Fruit fly (Drosophila melanogaster) whole organism, embryonic: ENCODE measurements around the gene CG13842.

Experiments used
- ATbp ChIP-seq: fragments of 200-800 bp; sonication (Bioruptor generic); optimal IDR thresholded peaks from 2 replicates; lab custom pipeline; 2017; ENCODE audit warnings: missing biosample characterization, mild to moderate bottlenecking, missing genetic modification characterization, missing genetic modification reagents
- Awh ChIP-seq: fragments of 200-800 bp; sonication (Bioruptor generic); IDR thresholded peaks from 2 replicates; pipeline ENCODE4, ENCODE4 v1.3.6; 2022; ENCODE audit warnings: missing biosample characterization, missing genetic modification characterization
- B-H2 ChIP-seq: fragments of 200-800 bp; sonication (Bioruptor generic); optimal IDR thresholded peaks from 2 replicates; lab custom pipeline; 2018; ENCODE audit warnings: missing biosample characterization, mild to moderate bottlenecking, missing genetic modification characterization
- CG1024 ChIP-seq: fragments of 200-800 bp; sonication (Bioruptor generic); IDR thresholded peaks from 2 replicates; pipeline ENCODE4 v1.3.6; 2022; ENCODE audit warnings: missing biosample characterization, missing genetic modification characterization
- CG10321 ChIP-seq: fragments of 200-800 bp; sonication (Bioruptor generic); IDR thresholded peaks from 2 replicates; pipeline ENCODE4 v1.3.6; 2022; ENCODE audit warnings: missing biosample characterization, missing genetic modification characterization
- CG12071 ChIP-seq: fragments of 200-800 bp; sonication (Bioruptor generic); optimal IDR thresholded peaks from 3 replicates; lab custom pipeline; 2018; ENCODE audit warnings: missing biosample characterization, mild to moderate bottlenecking, missing genetic modification characterization
- CG12236 ChIP-seq: fragments of 200-800 bp; sonication (Bioruptor generic); optimal IDR thresholded peaks from 2 replicates; lab custom pipeline; 2016; ENCODE audit warnings: missing biosample characterization, missing genetic modification characterization
- CG13424 ChIP-seq: fragments of 200-800 bp; sonication (Bioruptor generic); optimal IDR thresholded peaks from 2 replicates; lab custom pipeline; 2019; ENCODE audit warnings: missing biosample characterization, mild to moderate bottlenecking, missing genetic modification characterization, moderate library complexity
- CG13775 ChIP-seq: fragments of 200-800 bp; sonication (Bioruptor generic); optimal IDR thresholded peaks from 3 replicates; lab custom pipeline; 2017; ENCODE audit warnings: missing biosample characterization, mild to moderate bottlenecking, missing genetic modification characterization
- CG14014 ChIP-seq: fragments of 200-800 bp; sonication (Bioruptor generic); IDR thresholded peaks from 2 replicates; pipeline ENCODE4 v1.3.6; 2022; ENCODE audit warnings: missing biosample characterization, missing genetic modification characterization
- CG15011 ChIP-seq: fragments of 200-800 bp; sonication (Bioruptor generic); optimal IDR thresholded peaks from 3 replicates; lab custom pipeline; 2018; ENCODE audit warnings: missing biosample characterization, mild to moderate bottlenecking, missing genetic modification characterization
- CG1529 ChIP-seq: fragments of 200-800 bp; sonication (Bioruptor generic); optimal IDR thresholded peaks from 3 replicates; lab custom pipeline; 2018; ENCODE audit warnings: missing biosample characterization, missing genetic modification characterization
- CG15479 ChIP-seq: fragments of 200-800 bp; sonication (Bioruptor generic); optimal IDR thresholded peaks from 3 replicates; lab custom pipeline; 2019; ENCODE audit warnings: missing biosample characterization, mild to moderate bottlenecking, missing genetic modification characterization, moderate library complexity
- CG1792 ChIP-seq: fragments of 200-800 bp; sonication (Bioruptor generic); optimal IDR thresholded peaks from 2 replicates; lab custom pipeline; 2016; ENCODE audit warnings: missing biosample characterization, missing genetic modification characterization
- CG18619 ChIP-seq: fragments of 200-800 bp; sonication (Bioruptor generic); optimal IDR thresholded peaks from 3 replicates; lab custom pipeline; 2017; ENCODE audit warnings: missing biosample characterization, mild to moderate bottlenecking, missing genetic modification characterization
- CG2199 ChIP-seq: fragments of 200-800 bp; sonication (Bioruptor generic); IDR thresholded peaks from 3 replicates; pipeline ENCODE4 v1.3.6; 2022; ENCODE audit warnings: missing biosample characterization, missing genetic modification characterization
- CG2678 ChIP-seq: fragments of 200-800 bp; sonication (Bioruptor generic); optimal IDR thresholded peaks from 3 replicates; lab custom pipeline; 2019; ENCODE audit warnings: missing biosample characterization, mild to moderate bottlenecking, missing genetic modification characterization, moderate library complexity
- CG33557 ChIP-seq: fragments of 200-800 bp; sonication (Bioruptor generic); optimal IDR thresholded peaks from 2 replicates; lab custom pipeline; 2019; ENCODE audit warnings: missing biosample characterization, mild to moderate bottlenecking, missing genetic modification characterization, moderate library complexity
- CG3995 ChIP-seq: fragments of 200-800 bp; sonication (Bioruptor generic); optimal IDR thresholded peaks from 3 replicates; lab custom pipeline; 2016; ENCODE audit warnings: missing biosample characterization, missing genetic modification characterization
- CG5180 ChIP-seq: fragments of 200-800 bp; sonication (Bioruptor generic); optimal IDR thresholded peaks from 3 replicates; lab custom pipeline; 2017; ENCODE audit warnings: missing biosample characterization, missing genetic modification characterization, mild to moderate bottlenecking, moderate library complexity, missing genetic modification reagents
- CG6654 ChIP-seq: fragments of 200-800 bp; sonication (Bioruptor generic); optimal IDR thresholded peaks from 2 replicates; lab custom pipeline; 2017; ENCODE audit warnings: missing biosample characterization, mild to moderate bottlenecking, missing genetic modification characterization
- CG7786 ChIP-seq: fragments of 200-800 bp; sonication (Bioruptor generic); optimal IDR thresholded peaks from 2 replicates; lab custom pipeline; 2016; ENCODE audit warnings: missing biosample characterization, missing genetic modification characterization
- CG8478 ChIP-seq: fragments of >200 bp; optimal IDR thresholded peaks from 2 replicates; lab custom pipeline; 2018
- Camta ChIP-seq: fragments of 200-800 bp; sonication (Bioruptor generic); optimal IDR thresholded peaks from 2 replicates; lab custom pipeline; 2016; ENCODE audit warnings: missing biosample characterization, missing genetic modification characterization
- CoRest ChIP-seq: fragments of 200-800 bp; sonication (Bioruptor generic); optimal IDR thresholded peaks from 3 replicates; lab custom pipeline; 2018; ENCODE audit warnings: missing biosample characterization, mild to moderate bottlenecking, missing genetic modification characterization, moderate library complexity
- Dll ChIP-seq: fragments of 200-800 bp; sonication (Bioruptor generic); IDR thresholded peaks from 4 replicates; pipeline ENCODE4 v1.3.6; 2022; ENCODE audit warnings: missing biosample characterization, missing genetic modification characterization; ENCODE audit not compliant: partially characterized antibody
- GATAe ChIP-seq: fragments of 200-800 bp; sonication (Bioruptor generic); conservative IDR thresholded peaks from 2 replicates; pipeline ENCODE4 v1.3.6; 2022; ENCODE audit warnings: missing biosample characterization, missing genetic modification characterization
- Gug ChIP-seq: fragments of 200-800 bp; sonication (Bioruptor generic); IDR thresholded peaks from 4 replicates; pipeline ENCODE4 v1.3.6; 2022; ENCODE audit warnings: missing biosample characterization, missing genetic modification characterization
- H15 ChIP-seq: fragments of 200-800 bp; sonication (Bioruptor generic); IDR thresholded peaks from 3 replicates; pipeline ENCODE4 v1.3.6; 2022; ENCODE audit warnings: missing biosample characterization, missing genetic modification characterization
- HLHmδ ChIP-seq: fragments of 200-800 bp; sonication (Bioruptor generic); optimal IDR thresholded peaks from 2 replicates; lab custom pipeline; 2018; ENCODE audit warnings: missing biosample characterization, mild to moderate bottlenecking, missing genetic modification characterization, moderate library complexity
- Hand ChIP-seq: fragments of 200-800 bp; sonication (Bioruptor generic); optimal IDR thresholded peaks from 2 replicates; lab custom pipeline; 2017; ENCODE audit warnings: mild to moderate bottlenecking, missing biosample characterization, missing genetic modification reagents, missing genetic modification characterization
- Lim3 ChIP-seq: fragments of 200-800 bp; sonication (Bioruptor generic); IDR thresholded peaks from 2 replicates; pipeline ENCODE4 v1.3.6; 2022; ENCODE audit warnings: missing biosample characterization, missing genetic modification characterization
- Mad ChIP-seq: fragments of 200-800 bp; sonication (Bioruptor generic); optimal IDR thresholded peaks from 2 replicates; lab custom pipeline; 2016; ENCODE audit warnings: missing biosample characterization, missing genetic modification characterization
- Mrtf ChIP-seq: fragments of 200-800 bp; sonication (Bioruptor generic); IDR thresholded peaks from 3 replicates; pipeline ENCODE4 v1.3.6; 2022; ENCODE audit warnings: missing biosample characterization, missing genetic modification characterization
- Vsx1 ChIP-seq: fragments of 200-800 bp; sonication (Bioruptor generic); optimal IDR thresholded peaks from 2 replicates; lab custom pipeline; 2017; ENCODE audit warnings: missing biosample characterization, mild to moderate bottlenecking, missing genetic modification characterization, missing genetic modification reagents
- ab ChIP-seq: fragments of 200-800 bp; sonication (Bioruptor generic); optimal IDR thresholded peaks from 2 replicates; lab custom pipeline; 2016; ENCODE audit warnings: missing biosample characterization, missing genetic modification characterization
- amos ChIP-seq: fragments of 200-800 bp; sonication (Bioruptor generic); IDR thresholded peaks from 2 replicates; pipeline ENCODE4 v1.3.6; 2022; ENCODE audit warnings: missing biosample characterization, missing genetic modification characterization; ENCODE audit not compliant: partially characterized antibody
- caup ChIP-seq: fragments of 200-800 bp; sonication (Bioruptor generic); optimal IDR thresholded peaks from 3 replicates; lab custom pipeline; 2017; ENCODE audit warnings: missing biosample characterization, mild to moderate bottlenecking, missing genetic modification characterization, moderate library complexity; ENCODE audit not compliant: severe bottlenecking
- cwo ChIP-seq: fragments of 200-800 bp; sonication (Bioruptor generic); optimal IDR thresholded peaks from 3 replicates; lab custom pipeline; 2017; ENCODE audit warnings: missing biosample characterization, missing genetic modification characterization, mild to moderate bottlenecking, moderate library complexity, missing genetic modification reagents
- disco-r ChIP-seq: fragments of 200-800 bp; sonication (Bioruptor generic); optimal IDR thresholded peaks from 2 replicates; lab custom pipeline; 2016; ENCODE audit warnings: missing biosample characterization, missing genetic modification characterization
- dpn ChIP-seq, 2 experiments: fragments of 200-800 bp; sonication (Bioruptor generic); optimal IDR thresholded peaks; 3 replicates each; lab custom pipeline; 2016; ENCODE audit warnings: missing biosample characterization in 2 of 2, missing genetic modification characterization in 2 of 2
- ftz-f1 ChIP-seq: fragments of 200-800 bp; sonication (Bioruptor generic); optimal IDR thresholded peaks from 2 replicates; lab custom pipeline; 2016; ENCODE audit warnings: missing biosample characterization, missing genetic modification characterization
- fu2 ChIP-seq: fragments of 200-800 bp; sonication (Bioruptor generic); optimal IDR thresholded peaks from 2 replicates; lab custom pipeline; 2016; ENCODE audit warnings: missing biosample characterization, missing genetic modification characterization
- ham ChIP-seq: fragments of 200-800 bp; sonication (Bioruptor generic); IDR thresholded peaks from 2 replicates; pipeline ENCODE4 v1.3.6; 2022; ENCODE audit warnings: missing biosample characterization, missing genetic modification characterization
- inv ChIP-seq: fragments of 200-800 bp; sonication (Bioruptor generic); IDR thresholded peaks from 2 replicates; pipeline ENCODE4 v1.3.6; 2022; ENCODE audit warnings: missing biosample characterization, missing genetic modification characterization; ENCODE audit not compliant: partially characterized antibody
- lbe ChIP-seq: fragments of 200-800 bp; sonication (Bioruptor generic); optimal IDR thresholded peaks from 2 replicates; lab custom pipeline; 2016; ENCODE audit warnings: missing biosample characterization, mild to moderate bottlenecking, missing genetic modification characterization
- mam ChIP-seq: fragments of 200-800 bp; sonication (Bioruptor generic); optimal IDR thresholded peaks from 3 replicates; lab custom pipeline; 2016; ENCODE audit warnings: missing biosample characterization, missing genetic modification characterization
- ro ChIP-seq: fragments of 200-800 bp; sonication (Bioruptor generic); IDR thresholded peaks from 2 replicates; pipeline ENCODE4 v1.3.6; 2022; ENCODE audit warnings: missing biosample characterization, missing genetic modification characterization
- sc ChIP-seq, 3 experiments: fragments of >200 bp in 2 of 3; fragments of 200-800 bp in 1 of 3; sonication (Bioruptor generic) in 1 of 3; optimal IDR thresholded peaks; 2 replicates in 2 of 3; 3 replicates in 1 of 3; lab custom pipeline; 2017; ENCODE audit warnings: mild to moderate bottlenecking in 1 of 3, missing biosample characterization in 1 of 3, missing genetic modification characterization in 1 of 3, missing genetic modification reagents in 1 of 3
- scrt ChIP-seq: fragments of 200-800 bp; sonication (Bioruptor generic); optimal IDR thresholded peaks from 2 replicates; lab custom pipeline; 2018; ENCODE audit warnings: missing biosample characterization, mild to moderate bottlenecking, missing genetic modification characterization, moderate library complexity
- tin ChIP-seq: fragments of 200-800 bp; sonication (Bioruptor generic); optimal IDR thresholded peaks from 3 replicates; lab custom pipeline; 2016; ENCODE audit warnings: missing biosample characterization, missing genetic modification characterization

The CG13842 gene

DNA sequence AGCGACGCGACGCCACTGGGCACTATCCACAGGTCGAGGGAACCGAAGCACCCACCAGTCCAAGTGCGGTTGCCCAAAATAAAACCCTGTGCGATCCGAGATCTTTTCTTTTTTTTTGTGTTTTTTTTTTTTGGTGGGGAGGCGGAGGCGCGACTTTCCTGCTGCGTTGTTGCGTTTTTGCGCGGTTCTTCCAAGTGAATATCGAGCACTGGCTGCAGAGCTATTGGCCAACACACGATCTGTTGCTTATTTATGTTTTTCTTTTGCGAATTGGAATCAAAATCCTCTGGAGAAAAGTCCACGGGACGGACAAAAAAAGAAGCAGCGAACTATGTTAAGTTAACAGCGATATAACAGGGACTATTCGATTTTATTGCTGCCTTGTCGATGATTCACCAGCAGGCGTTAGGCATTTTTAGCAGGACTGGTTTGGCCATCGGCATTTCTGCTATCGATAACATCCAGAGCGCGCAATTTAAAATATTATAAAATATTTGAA, 13.8 kb upstream of the CG13842 start, which contains the start of gene wge (continued):
- TF ChIP-seq Gug (no peak), CG10321 (GFP tag; lab: Robert Waterston, UW) (no peak), Vsx1 (GFP tag; lab: Kevin White, UChicago) (no peak), cwo (GFP tag; lab: Kevin White, UChicago) (no peak), ro (GFP tag; lab: Robert Waterston, UW) (no peak), scrt (GFP tag; lab: Kevin White, UChicago) (no peak), amos (peak; percentile 65), Lim3 (GFP tag; lab: Robert Waterston, UW) (no peak), CG12236 (no peak), GATAe (no peak), Awh (no peak), CG18619 (GFP tag; lab: Kevin White, UChicago) (no peak), CG15479 (GFP tag; lab: Kevin White, UChicago) (no peak), sc (optimal IDR thresholded peaks at IDR 0.05; lab: Kevin White, UChicago) (no peak), sc (GFP tag; optimal IDR thresholded peaks at IDR 0.05; lab: Kevin White, UChicago) (no peak), Dll (GFP tag; lab: Robert Waterston, UW) (peak; percentile 71; the same call in 3 of the 4 replicates), CG1792 (GFP tag; lab: Kevin White, UChicago) (no peak), Mrtf (GFP tag; lab: Robert Waterston, UW) (no peak), CG2199 (GFP tag; lab: Robert Waterston, UW) (no peak), CG2678 (tag; lab: Kevin White, UChicago) (peak; percentile 1), CG7786 (GFP tag; lab: Kevin White, UChicago) (no peak), disco-r (GFP tag; lab: Kevin White, UChicago) (no peak), CG12071 (GFP tag; lab: Kevin White, UChicago) (no peak), mam (GFP tag; lab: Kevin White, UChicago) (no peak), dpn (GFP tag; optimal IDR thresholded peaks at IDR 0.05; lab: Kevin White, UChicago) (no peak), CG5180 (GFP tag; lab: Kevin White, UChicago) (no peak), CG6654 (GFP tag; lab: Kevin White, UChicago) (no peak), tin (GFP tag; lab: Kevin White, UChicago) (no peak), CG3995 (no peak), HLHmδ (no peak), CoRest (no peak), B-H2 (GFP tag; lab: Kevin White, UChicago) (no peak), ab (no peak), CG1529 (GFP tag; lab: Kevin White, UChicago) (no peak), ham (GFP tag; lab: Robert Waterston, UW) (no peak), CG15011 (no peak), ATbp (GFP tag; lab: Kevin White, UChicago) (no peak), CG8478 (lab: Kevin White, UChicago) (no peak), CG33557 (GFP tag; lab: Kevin White, UChicago) (no peak), lbe (GFP tag; lab: Kevin White, UChicago) (peak; percentile 39), CG1024 (GFP tag; lab: Robert Waterston, UW) (no peak), CG14014 (GFP tag; lab: Robert Waterston, UW) (no peak), CG13775 (GFP tag; lab: Kevin White, UChicago) (no peak), fu2 (GFP tag; lab: Kevin White, UChicago) (no peak), Mad (no peak), CG13424 (tag; lab: Kevin White, UChicago) (no peak), Camta (GFP tag; lab: Kevin White, UChicago) (no peak), ftz-f1 (no peak), Hand (GFP tag; lab: Kevin White, UChicago) (no peak), inv (GFP tag; lab: Robert Waterston, UW) (no peak), caup (GFP tag; lab: Kevin White, UChicago) (no peak), H15 (no peak)
